Worm (Caenorhabditis elegans) whole organism, L1 larva: Measurements from ENCODE around the gene Y116A8C.27.

ENCODE experiments used
- dpl-1 ChIP-seq, 3 experiments: fragments of 150-350 bp in 2 of 3; sonication (generic microtip) in 1 of 3; optimal IDR thresholded peaks; 2 replicates each; lab custom pipeline; 2014 to 2017; ENCODE audit warnings: missing biosample characterization in 3 of 3, missing genetic modification characterization in 3 of 3, missing genetic modification reagents in 3 of 3
- efl-1 ChIP-seq, 4 experiments: fragments of 150-350 bp; optimal IDR thresholded peaks in 3 of 4; peaks in 1 of 4; 1 replicate in 1 of 4; 2 replicates in 3 of 4; lab custom pipeline; 2014; ENCODE audit warnings: missing biosample characterization in 2 of 4, missing genetic modification characterization in 2 of 4, missing genetic modification reagents in 2 of 4
- nhr-12 ChIP-seq: sonication (generic microtip); optimal IDR thresholded peaks from 2 replicates; lab custom pipeline; 2017; ENCODE audit warnings: missing biosample characterization, missing genetic modification characterization
- pqm-1 ChIP-seq: sonication (generic microtip); optimal IDR thresholded peaks from 3 replicates; lab custom pipeline; 2017; ENCODE audit warnings: missing biosample characterization, missing genetic modification characterization

DNA sequence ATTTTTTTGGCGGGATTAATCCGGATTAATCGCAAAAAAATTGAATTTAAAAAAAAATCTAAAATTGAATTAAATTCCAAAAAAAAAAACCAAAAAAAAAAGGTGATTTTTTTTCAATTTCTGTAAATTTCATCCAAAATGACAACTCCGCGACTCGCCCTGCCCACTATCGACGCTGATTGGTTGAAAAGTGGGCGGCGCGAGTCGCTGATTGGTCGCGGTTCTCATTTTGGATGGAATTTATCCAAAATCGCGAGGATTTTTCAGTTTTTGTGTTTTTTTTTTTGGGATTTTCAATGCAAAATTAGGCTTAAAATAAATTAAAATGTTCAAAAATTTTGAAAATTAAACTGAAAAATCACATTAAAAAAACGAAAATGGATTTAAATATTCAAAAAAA is 13.4 kb upstream of the Y116A8C.27 start:
- TF ChIP-seq pqm-1 (tag; lab: Kevin White, UChicago) (no peak), efl-1 (optimal IDR thresholded peaks at IDR 0.05; lab: Kevin White, UChicago) (no peak), efl-1 (GFP tag; optimal IDR thresholded peaks at IDR 0.05 in 1 of 2; lab: Kevin White, UChicago) (no peak), dpl-1 (GFP tag; optimal IDR thresholded peaks at IDR 0.05; lab: Kevin White, UChicago) (no peak), nhr-12 (tag; lab: Kevin White, UChicago) (no peak)
